Fruit fly (Drosophila melanogaster) whole organism, wandering third instar larva: ENCODE results near the gene CG4213.

Experiments used
- Vsx2 ChIP-seq: fragments of 200-300, 225-300 bp; sonication (Bioruptor generic); optimal IDR thresholded peaks from 2 replicates; lab custom pipeline; 2018; ENCODE audit warnings: missing biosample characterization, missing genetic modification characterization; ENCODE audit not compliant: partially characterized antibody
- dl ChIP-seq, 2 experiments: fragments of 175-275, 200-275 bp in 1 of 2; fragments of 200-275 bp in 1 of 2; sonication (Bioruptor generic); optimal IDR thresholded peaks; lab custom pipeline; 2018; ENCODE audit warnings: mild to moderate bottlenecking in 2 of 2, missing biosample characterization in 2 of 2, missing genetic modification characterization in 2 of 2, moderate library complexity in 2 of 2; ENCODE audit not compliant: partially characterized antibody in 2 of 2, insufficient read depth in 1 of 2
- dsf ChIP-seq: sonication (Bioruptor generic); optimal IDR thresholded peaks from 2 replicates; lab custom pipeline; 2016; ENCODE audit warnings: missing biosample characterization, missing genetic modification characterization, borderline replicate concordance
- fru ChIP-seq: fragments of 200-800 bp; sonication (Bioruptor generic); optimal IDR thresholded peaks from 3 replicates; lab custom pipeline; 2016; ENCODE audit warnings: missing biosample characterization, mild to moderate bottlenecking, missing genetic modification characterization
- h ChIP-seq: fragments of 200-800 bp; sonication (Bioruptor generic); optimal IDR thresholded peaks from 3 replicates; lab custom pipeline; 2016; ENCODE audit warnings: missing biosample characterization, mild to moderate bottlenecking, missing genetic modification characterization
- pan ChIP-seq: fragments of >200 bp; optimal IDR thresholded peaks from 2 replicates; lab custom pipeline; 2017
- psq ChIP-seq: fragments of 200-800 bp; sonication (Bioruptor generic); optimal IDR thresholded peaks from 3 replicates; lab custom pipeline; 2017; ENCODE audit warnings: missing biosample characterization, mild to moderate bottlenecking, missing genetic modification characterization, moderate library complexity
- tai ChIP-seq: sonication (Bioruptor generic); optimal IDR thresholded peaks from 2 replicates; lab custom pipeline; 2016; ENCODE audit warnings: missing biosample characterization, missing genetic modification characterization
- usp ChIP-seq: fragments of >200 bp; optimal IDR thresholded peaks from 2 replicates; lab custom pipeline; 2017; ENCODE audit warnings: missing biosample characterization, missing genetic modification characterization

DNA sequence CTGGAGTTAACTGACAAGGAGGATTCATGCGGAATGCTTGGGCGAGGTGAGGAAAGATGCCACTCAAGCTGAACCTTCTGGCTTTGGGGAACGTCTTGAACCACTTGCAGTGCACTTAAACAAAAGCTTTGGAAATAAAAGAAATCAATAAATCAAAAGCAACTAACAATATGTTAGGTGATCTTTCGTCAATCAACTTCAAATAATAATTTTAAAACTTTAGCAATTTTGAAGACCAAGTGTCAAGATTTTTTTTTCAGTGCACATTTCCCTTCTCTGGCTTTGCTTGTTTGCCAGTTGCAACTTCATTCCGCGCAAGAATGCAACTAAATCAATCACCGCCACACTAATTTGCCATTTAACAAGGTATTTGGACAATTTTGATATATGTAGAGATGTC is 19.2 kb downstream of the CG4213 start:
- TF ChIP-seq h (peak; percentile 72), fru (GFP tag; lab: Kevin White, UChicago) (peak; percentile 69), dl (GFP tag; optimal IDR thresholded peaks at IDR 0.05; lab: Kevin White, UChicago; ENCODE audit: insufficient read depth in 1 of 2, partially characterized antibody in 2 of 2) (no peak), dsf (GFP tag; lab: Kevin White, UChicago) (no peak), Vsx2 (GFP tag; lab: Kevin White, UChicago) (no peak), usp (GFP tag; lab: Kevin White, UChicago) (no peak), tai (GFP tag; lab: Kevin White, UChicago) (no peak), pan (lab: Kevin White, UChicago) (no peak), psq (peak; percentile 43)
